Fruit fly (Drosophila melanogaster): ENCODE measurements around the gene stwl.

stwl gene

dm6 chr3L:14399873-14400272, 9.9 kb downstream of the stwl start:
- no peak for TF ChIP-seq CG8478 (optimal IDR thresholded peaks at IDR 0.05)
- TF ChIP-seq EcR (GFP tag; optimal IDR thresholded peaks at IDR 0.05), result no peak
- no peak for TF ChIP-seq psq (optimal IDR thresholded peaks at IDR 0.05)
- TF ChIP-seq pan (optimal IDR thresholded peaks at IDR 0.05), result no peak
- TF ChIP-seq Dll (optimal IDR thresholded peaks at IDR 0.05), result no peak
- no peak for TF ChIP-seq usp (GFP tag; optimal IDR thresholded peaks at IDR 0.05)

DNA sequence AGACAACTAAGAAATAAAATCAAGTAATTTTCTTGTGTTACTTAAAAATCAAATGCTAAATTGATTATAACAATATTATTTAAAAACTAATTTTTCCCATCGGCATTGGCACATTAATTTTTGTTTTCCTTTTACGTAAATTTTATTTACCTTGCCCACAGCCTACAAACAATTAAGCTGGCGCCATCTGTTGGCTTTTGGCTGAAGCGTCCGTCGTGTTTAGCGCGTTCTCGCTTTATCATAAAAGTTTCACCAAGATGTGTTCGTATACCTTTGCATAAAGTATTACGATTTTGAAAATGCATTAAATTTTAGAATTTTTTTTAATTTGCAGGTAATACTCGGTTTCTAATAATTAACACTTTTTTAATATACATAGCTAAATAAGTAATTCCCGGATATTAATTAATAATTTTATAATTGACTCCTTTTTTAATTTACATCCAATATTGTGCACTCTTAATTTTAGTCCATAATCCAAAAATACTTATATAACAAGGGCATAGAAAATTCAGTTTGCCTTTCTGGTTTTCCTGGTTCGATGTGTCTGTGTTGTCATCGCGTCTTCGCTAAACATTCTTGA, 12.6 kb downstream of the stwl start:
- no peak for TF ChIP-seq Dll (optimal IDR thresholded peaks at IDR 0.05)
- TF ChIP-seq pan (optimal IDR thresholded peaks at IDR 0.05), result no peak
- TF ChIP-seq usp (GFP tag; optimal IDR thresholded peaks at IDR 0.05), result no peak
- no peak for TF ChIP-seq EcR (GFP tag; optimal IDR thresholded peaks at IDR 0.05)
- TF ChIP-seq CG8478 (optimal IDR thresholded peaks at IDR 0.05), result no peak
- TF ChIP-seq psq (optimal IDR thresholded peaks at IDR 0.05), result no peak

- TF ChIP-seq EcR (GFP tag; optimal IDR thresholded peaks at IDR 0.05), result no peak
- TF ChIP-seq Dll (optimal IDR thresholded peaks at IDR 0.05), result no peak
- no peak for TF ChIP-seq usp (GFP tag; optimal IDR thresholded peaks at IDR 0.05)
- TF ChIP-seq pan (optimal IDR thresholded peaks at IDR 0.05), result no peak
- no peak for TF ChIP-seq psq (optimal IDR thresholded peaks at IDR 0.05)
- no peak for TF ChIP-seq CG8478 (optimal IDR thresholded peaks at IDR 0.05)
Measured at dm6 chr3L:14389242-14389641, 20.5 kb downstream of the stwl start.

DNA sequence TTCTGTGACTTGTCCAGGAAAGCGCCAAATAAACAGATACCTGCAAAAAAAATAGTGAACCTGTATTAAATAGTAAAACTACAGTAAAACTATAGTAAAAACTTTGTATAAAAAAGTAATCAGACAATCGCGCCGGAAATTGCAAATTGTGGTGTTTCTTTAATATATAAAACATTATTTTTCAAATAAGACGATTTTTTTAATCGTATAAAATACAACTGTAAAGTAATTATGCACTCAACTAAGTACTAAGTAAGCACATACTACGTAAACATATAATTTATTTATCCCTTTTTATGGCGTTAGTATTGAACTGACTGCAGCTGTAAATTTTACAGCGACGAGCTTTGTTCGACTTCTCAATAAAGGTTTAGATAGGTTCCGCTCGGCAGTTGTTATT, 28.2 kb downstream of the stwl start, which contains the start of gene CG43120:
Gene CG43120 (plus strand): TSS at position 391 of the 400 bp plus-strand sequence.
- no peak for TF ChIP-seq psq (optimal IDR thresholded peaks at IDR 0.05)
- TF ChIP-seq Dll (optimal IDR thresholded peaks at IDR 0.05), result no peak
- TF ChIP-seq usp (GFP tag; optimal IDR thresholded peaks at IDR 0.05), result no peak
- TF ChIP-seq CG8478 (optimal IDR thresholded peaks at IDR 0.05), result no peak
- no peak for TF ChIP-seq EcR (GFP tag; optimal IDR thresholded peaks at IDR 0.05)
- TF ChIP-seq pan (optimal IDR thresholded peaks at IDR 0.05), result no peak

DNA sequence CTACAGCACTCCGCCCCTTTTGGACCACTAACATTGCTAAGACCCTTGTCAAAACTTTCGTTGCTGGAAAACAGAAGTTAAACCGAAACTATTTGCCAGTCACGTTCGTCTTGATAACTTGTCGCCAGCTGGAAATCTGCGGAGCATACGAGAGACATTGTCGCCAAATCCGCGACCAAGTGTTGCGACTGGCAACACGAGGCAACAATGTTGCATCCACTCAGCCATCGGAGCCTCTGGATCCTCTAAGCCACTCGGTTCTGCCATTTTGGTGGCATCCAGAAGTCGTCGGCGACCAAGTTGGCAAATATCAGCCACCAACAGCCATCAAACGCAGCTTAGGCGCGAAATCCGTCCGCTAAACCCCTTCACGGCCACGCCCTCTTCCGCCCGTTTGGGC, 33.9 kb downstream of the stwl start:
- TF ChIP-seq CG8478 (optimal IDR thresholded peaks at IDR 0.05) (no peak), EcR (GFP tag; optimal IDR thresholded peaks at IDR 0.05) (no peak), Dll (optimal IDR thresholded peaks at IDR 0.05) (no peak), psq (optimal IDR thresholded peaks at IDR 0.05) (no peak), usp (GFP tag; optimal IDR thresholded peaks at IDR 0.05) (no peak), pan (optimal IDR thresholded peaks at IDR 0.05) (no peak)

dm6 chr3L:14374499-14374898, 35.2 kb downstream of the stwl start:
- no peak for TF ChIP-seq usp (GFP tag; optimal IDR thresholded peaks at IDR 0.05)
- no peak for TF ChIP-seq psq (optimal IDR thresholded peaks at IDR 0.05)
- TF ChIP-seq Dll (optimal IDR thresholded peaks at IDR 0.05), result no peak
- TF ChIP-seq pan (optimal IDR thresholded peaks at IDR 0.05), result no peak
- TF ChIP-seq CG8478 (optimal IDR thresholded peaks at IDR 0.05), result no peak

DNA sequence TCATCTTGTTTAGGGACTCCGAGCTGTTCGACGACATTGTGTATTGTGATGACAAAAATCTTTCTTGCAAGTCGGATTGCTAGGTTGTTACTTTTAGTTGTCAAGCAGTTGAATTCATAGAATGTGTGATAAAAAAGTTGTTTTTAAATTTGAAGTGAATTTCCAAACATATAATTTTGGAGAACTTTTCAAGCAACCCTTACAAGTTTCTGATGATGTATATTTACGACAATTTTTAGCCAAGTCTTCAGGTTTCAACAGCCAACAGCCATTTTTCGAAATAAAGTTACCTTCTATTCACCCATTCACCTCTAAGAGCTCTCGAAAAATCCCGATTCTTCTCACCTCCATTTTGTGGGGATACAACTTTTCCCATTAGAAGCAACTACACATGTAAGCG, 40.1 kb downstream of the stwl start, which contains the start of gene CG13481:
Gene CG13481 (minus strand): TSS at position 101 of the 400 bp plus-strand sequence.
- TF ChIP-seq psq (optimal IDR thresholded peaks at IDR 0.05), result no peak
- TF ChIP-seq EcR (GFP tag; optimal IDR thresholded peaks at IDR 0.05), result no peak
- TF ChIP-seq Dll (optimal IDR thresholded peaks at IDR 0.05), result no peak
- TF ChIP-seq pan (optimal IDR thresholded peaks at IDR 0.05), result no peak
- TF ChIP-seq CG8478 (optimal IDR thresholded peaks at IDR 0.05), result no peak
- TF ChIP-seq usp (GFP tag; optimal IDR thresholded peaks at IDR 0.05), result no peak

DNA sequence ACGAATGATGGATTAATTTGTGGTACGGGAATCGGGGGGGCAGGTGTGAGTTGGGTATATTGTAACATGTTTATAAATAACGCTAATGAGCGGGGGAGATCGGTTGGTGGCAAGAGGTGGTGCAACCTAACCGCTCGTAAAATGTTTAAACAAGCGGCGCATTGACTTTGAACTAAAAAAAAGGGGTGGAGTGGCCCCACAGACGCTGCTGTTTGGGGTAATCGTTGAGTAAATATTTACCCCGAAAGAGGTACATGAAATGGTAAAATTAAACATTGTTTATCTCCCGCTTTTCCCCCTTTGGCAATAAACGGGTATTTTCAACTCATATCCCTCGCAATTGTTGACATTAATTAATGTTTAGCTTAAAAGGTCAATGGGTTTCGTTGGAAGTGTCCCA, 43.6 kb downstream of the stwl start:
- TF ChIP-seq EcR (GFP tag; optimal IDR thresholded peaks at IDR 0.05) (no peak), CG8478 (optimal IDR thresholded peaks at IDR 0.05) (no peak), psq (optimal IDR thresholded peaks at IDR 0.05) (no peak)

- TF ChIP-seq pan (optimal IDR thresholded peaks at IDR 0.05) (no peak), psq (optimal IDR thresholded peaks at IDR 0.05) (no peak), Dll (optimal IDR thresholded peaks at IDR 0.05) (no peak), CG8478 (optimal IDR thresholded peaks at IDR 0.05) (no peak), usp (GFP tag; optimal IDR thresholded peaks at IDR 0.05) (no peak)
Measured at dm6 chr3L:14365440-14365839, 44.3 kb downstream of the stwl start.

- no peak for TF ChIP-seq Dll (optimal IDR thresholded peaks at IDR 0.05)
- TF ChIP-seq CG8478 (optimal IDR thresholded peaks at IDR 0.05), result no peak
- TF ChIP-seq usp (GFP tag; optimal IDR thresholded peaks at IDR 0.05), result no peak
- no peak for TF ChIP-seq psq (optimal IDR thresholded peaks at IDR 0.05)
- no peak for TF ChIP-seq EcR (GFP tag; optimal IDR thresholded peaks at IDR 0.05)
Measured at dm6 chr3L:14364701-14365100, 45.0 kb downstream of the stwl start.

DNA sequence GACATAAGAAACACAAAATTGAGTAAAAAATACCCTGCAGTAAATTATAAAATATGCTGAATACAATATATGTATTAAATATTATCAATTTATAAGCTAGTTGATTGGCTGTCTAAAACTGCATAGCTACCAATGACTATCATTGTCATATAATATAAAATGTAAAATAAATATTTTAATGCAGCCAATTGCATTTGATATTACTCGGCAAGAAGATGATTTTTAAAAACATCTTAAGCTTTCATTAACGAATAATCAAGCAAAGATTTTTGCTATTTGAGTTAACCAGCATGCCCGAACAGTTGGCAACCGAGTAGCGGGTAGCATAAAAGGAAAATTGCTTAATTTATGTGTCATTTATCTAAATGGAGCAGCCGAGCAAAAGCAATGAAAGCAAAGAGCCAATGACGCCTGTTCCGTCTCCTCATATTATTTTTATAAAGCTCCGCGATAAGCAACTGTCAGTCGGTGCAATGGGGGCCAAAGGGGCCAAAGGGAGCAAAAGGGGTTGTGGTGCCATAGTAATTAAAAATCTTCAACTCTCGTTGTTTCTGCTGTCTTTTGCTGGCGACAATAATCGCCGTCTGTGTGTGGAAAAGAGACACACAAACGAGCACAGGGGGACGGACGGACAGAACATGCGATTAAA, 46.5 kb downstream of the stwl start:
- TF ChIP-seq psq (optimal IDR thresholded peaks at IDR 0.05) (no peak), usp (GFP tag; optimal IDR thresholded peaks at IDR 0.05) (no peak), Dll (optimal IDR thresholded peaks at IDR 0.05) (no peak), pan (optimal IDR thresholded peaks at IDR 0.05) (no peak), EcR (GFP tag; optimal IDR thresholded peaks at IDR 0.05) (no peak), CG8478 (optimal IDR thresholded peaks at IDR 0.05) (no peak)

DNA sequence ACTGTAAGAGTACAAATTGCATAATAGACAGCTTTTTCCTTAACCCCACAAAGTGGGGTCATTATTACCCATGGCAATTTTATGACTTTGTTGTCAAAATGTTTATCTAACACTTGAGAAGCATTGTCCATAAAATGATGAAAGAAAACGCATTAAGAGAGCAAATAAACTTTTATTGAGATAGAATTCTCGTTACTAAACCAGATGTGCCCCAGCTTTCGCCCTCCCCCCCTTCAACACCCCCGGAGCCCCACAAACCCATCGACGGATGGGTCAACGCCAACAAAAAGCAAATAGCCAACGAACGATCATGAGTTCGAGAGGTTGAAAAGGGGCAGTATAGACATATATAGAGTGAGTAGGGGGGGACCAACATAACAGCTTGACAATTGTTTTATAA, 47.1 kb downstream of the stwl start:
- no peak for TF ChIP-seq CG8478 (optimal IDR thresholded peaks at IDR 0.05)
- TF ChIP-seq usp (GFP tag; optimal IDR thresholded peaks at IDR 0.05), result no peak
- no peak for TF ChIP-seq pan (optimal IDR thresholded peaks at IDR 0.05)
- no peak for TF ChIP-seq EcR (GFP tag; optimal IDR thresholded peaks at IDR 0.05)
- no peak for TF ChIP-seq psq (optimal IDR thresholded peaks at IDR 0.05)
- no peak for TF ChIP-seq Dll (optimal IDR thresholded peaks at IDR 0.05)

DNA sequence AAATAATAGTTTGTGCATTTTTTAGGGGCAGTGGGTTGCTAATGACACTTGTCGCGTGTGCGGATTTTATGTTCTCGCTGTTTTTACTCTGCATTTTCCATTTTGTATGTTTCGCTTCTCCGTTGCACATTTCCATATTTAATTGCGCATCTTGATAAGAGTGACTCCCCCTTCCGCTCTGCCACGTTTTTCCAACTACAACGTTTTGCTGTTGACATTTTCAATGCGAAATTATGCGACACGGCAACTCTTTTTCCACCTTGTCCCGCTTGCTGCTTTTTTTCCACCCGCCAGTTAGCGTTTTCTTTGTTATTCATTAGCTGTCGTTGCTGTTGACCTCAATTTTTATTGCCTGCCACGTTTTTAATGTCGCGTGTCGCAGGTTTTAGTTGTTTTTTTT, 47.7 kb downstream of the stwl start:
- no peak for TF ChIP-seq usp (GFP tag; optimal IDR thresholded peaks at IDR 0.05)
- no peak for TF ChIP-seq CG8478 (optimal IDR thresholded peaks at IDR 0.05)
- no peak for TF ChIP-seq psq (optimal IDR thresholded peaks at IDR 0.05)
- no peak for TF ChIP-seq EcR (GFP tag; optimal IDR thresholded peaks at IDR 0.05)
- TF ChIP-seq Dll (optimal IDR thresholded peaks at IDR 0.05), result no peak
- TF ChIP-seq pan (optimal IDR thresholded peaks at IDR 0.05), result no peak
